Worm (Caenorhabditis elegans) whole organism, late embryonic: ENCODE results near the gene C34F11.1.

Source experiments
- C08G9.2 ChIP-seq: sonication (generic microtip); optimal IDR thresholded peaks from 2 replicates; lab custom pipeline; 2016; ENCODE audit warnings: mild to moderate bottlenecking, missing genetic modification characterization, moderate library complexity, missing compliant biosample characterization
- K02D7.2 ChIP-seq: sonication (generic microtip); optimal IDR thresholded peaks from 2 replicates; lab custom pipeline; 2017; ENCODE audit warnings: mild to moderate bottlenecking, missing genetic modification characterization, missing compliant biosample characterization
- K09A11.1 ChIP-seq: sonication (generic microtip); optimal IDR thresholded peaks from 2 replicates; lab custom pipeline; 2017; ENCODE audit warnings: antibody characterized with exemption, mild to moderate bottlenecking, missing genetic modification characterization, missing compliant biosample characterization; ENCODE audit not compliant: insufficient read depth
- Y22D7AL.16 ChIP-seq: sonication (generic microtip); optimal IDR thresholded peaks from 2 replicates; lab custom pipeline; 2016; ENCODE audit warnings: missing genetic modification characterization, missing compliant biosample characterization
- ama-1 ChIP-seq: fragments of 150-350 bp; optimal IDR thresholded peaks from 2 replicates; lab custom pipeline; 2014
- ceh-18 ChIP-seq: sonication (generic microtip); optimal IDR thresholded peaks from 2 replicates; lab custom pipeline; 2016; ENCODE audit warnings: missing genetic modification characterization, missing compliant biosample characterization
- ceh-19 ChIP-seq: fragments of 200-800 bp; sonication (Bioruptor generic); optimal IDR thresholded peaks from 2 replicates; lab custom pipeline; 2018; ENCODE audit warnings: mild to moderate bottlenecking, missing genetic modification characterization, missing compliant biosample characterization
- ceh-2 ChIP-seq: sonication (generic microtip); optimal IDR thresholded peaks from 2 replicates; lab custom pipeline; 2016; ENCODE audit warnings: missing genotype, missing genetic modification characterization, missing compliant biosample characterization
- ceh-22 ChIP-seq: sonication (generic microtip); optimal IDR thresholded peaks from 2 replicates; lab custom pipeline; 2017; ENCODE audit warnings: missing biosample characterization, missing genetic modification characterization
- ceh-45 ChIP-seq: fragments of 200-800 bp; sonication (Bioruptor generic); IDR thresholded peaks from 2 replicates; pipeline ENCODE4 v1.3.6; 2022; ENCODE audit warnings: missing genetic modification reagents, missing genetic modification characterization, missing compliant biosample characterization
- ceh-6 ChIP-seq: fragments of 200-800 bp; sonication (Bioruptor generic); optimal IDR thresholded peaks from 2 replicates; lab custom pipeline; 2018; ENCODE audit warnings: mild to moderate bottlenecking, missing genetic modification characterization, missing compliant biosample characterization
- che-1 ChIP-seq: sonication (generic microtip); optimal IDR thresholded peaks from 2 replicates; lab custom pipeline; 2016; ENCODE audit warnings: mild to moderate bottlenecking, missing genetic modification characterization, missing compliant biosample characterization
- dmd-4 ChIP-seq: sonication (generic microtip); optimal IDR thresholded peaks from 2 replicates; lab custom pipeline; 2016; ENCODE audit warnings: borderline replicate concordance, missing genetic modification characterization, missing compliant biosample characterization
- dve-1 ChIP-seq: sonication (generic microtip); optimal IDR thresholded peaks from 2 replicates; lab custom pipeline; 2017; ENCODE audit warnings: antibody characterized with exemption, mild to moderate bottlenecking, missing genetic modification characterization, missing compliant biosample characterization
- elt-2 ChIP-seq: sonication (generic microtip); optimal IDR thresholded peaks from 2 replicates; lab custom pipeline; 2016; ENCODE audit warnings: missing genetic modification reagents, missing genetic modification characterization, missing compliant biosample characterization
- fkh-10 ChIP-seq: fragments of 150-350 bp; optimal IDR thresholded peaks from 2 replicates; lab custom pipeline; 2014; ENCODE audit warnings: missing biosample characterization, missing genetic modification reagents, missing genetic modification characterization
- hlh-15 ChIP-seq: sonication (generic microtip); optimal IDR thresholded peaks from 2 replicates; lab custom pipeline; 2016; ENCODE audit warnings: missing genetic modification characterization, missing compliant biosample characterization
- hlh-30 ChIP-seq: sonication (generic microtip); optimal IDR thresholded peaks from 2 replicates; lab custom pipeline; 2017; ENCODE audit warnings: antibody characterized with exemption, missing genetic modification characterization, missing compliant biosample characterization; ENCODE audit not compliant: insufficient read depth
- hlh-8 ChIP-seq: sonication (generic microtip); optimal IDR thresholded peaks from 2 replicates; lab custom pipeline; 2016; ENCODE audit warnings: missing genotype, missing genetic modification characterization, missing compliant biosample characterization
- lim-6 ChIP-seq: sonication (generic microtip); optimal IDR thresholded peaks from 2 replicates; lab custom pipeline; 2016; ENCODE audit warnings: missing genetic modification characterization, missing compliant biosample characterization
- lin-11 ChIP-seq: fragments of 200-800 bp; sonication (Bioruptor generic); optimal IDR thresholded peaks from 2 replicates; lab custom pipeline; 2018; ENCODE audit warnings: mild to moderate bottlenecking, missing genetic modification characterization, missing compliant biosample characterization
- nfya-1 ChIP-seq: sonication (generic microtip); optimal IDR thresholded peaks from 2 replicates; lab custom pipeline; 2017; ENCODE audit warnings: missing genetic modification characterization, mild to moderate bottlenecking, missing compliant biosample characterization, antibody characterized with exemption, moderate library complexity
- nhr-11 ChIP-seq: fragments of 150-350 bp; optimal IDR thresholded peaks from 2 replicates; lab custom pipeline; 2014; ENCODE audit warnings: missing biosample characterization, missing genetic modification characterization
- nhr-232 ChIP-seq: sonication (generic microtip); optimal IDR thresholded peaks from 2 replicates; lab custom pipeline; 2016; ENCODE audit warnings: missing genetic modification characterization, missing compliant biosample characterization
- pax-1 ChIP-seq: fragments of 150-350 bp; optimal IDR thresholded peaks from 2 replicates; lab custom pipeline; 2014; ENCODE audit warnings: missing biosample characterization, missing genetic modification characterization
- pha-2 ChIP-seq: sonication (generic microtip); optimal IDR thresholded peaks from 2 replicates; lab custom pipeline; 2017; ENCODE audit warnings: mild to moderate bottlenecking, missing genetic modification characterization, missing compliant biosample characterization
- pros-1 ChIP-seq: fragments of 150-350 bp; optimal IDR thresholded peaks from 2 replicates; lab custom pipeline; 2014; ENCODE audit warnings: missing biosample characterization, missing genetic modification reagents, missing genetic modification characterization
- rnt-1 ChIP-seq: sonication (generic microtip); optimal IDR thresholded peaks from 2 replicates; lab custom pipeline; 2016; ENCODE audit warnings: missing genetic modification characterization, missing compliant biosample characterization
- sox-2 ChIP-seq: fragments of 200-800 bp; sonication (Bioruptor generic); IDR thresholded peaks from 2 replicates; pipeline ENCODE4 v1.3.6; 2022; ENCODE audit warnings: missing genetic modification reagents, missing genetic modification characterization, missing compliant biosample characterization
- sox-4 ChIP-seq: sonication (generic microtip); optimal IDR thresholded peaks from 2 replicates; lab custom pipeline; 2017; ENCODE audit warnings: mild to moderate bottlenecking, missing genetic modification characterization, inconsistent platforms, missing compliant biosample characterization
- tbx-2 ChIP-seq: sonication (generic microtip); optimal IDR thresholded peaks from 2 replicates; lab custom pipeline; 2016; ENCODE audit warnings: missing genetic modification characterization, missing compliant biosample characterization
- tbx-7 ChIP-seq: sonication (generic microtip); optimal IDR thresholded peaks from 2 replicates; lab custom pipeline; 2016; ENCODE audit warnings: missing genotype, missing genetic modification characterization, missing compliant biosample characterization
- ttx-3 ChIP-seq: sonication (generic microtip); optimal IDR thresholded peaks from 2 replicates; lab custom pipeline; 2016; ENCODE audit warnings: missing genetic modification reagents, missing genetic modification characterization, missing compliant biosample characterization
- unc-3 ChIP-seq, 2 experiments: fragments of 200-800 bp in 1 of 2; sonication (Bioruptor generic) in 1 of 2; sonication (generic microtip) in 1 of 2; conservative IDR thresholded peaks in 1 of 2; optimal IDR thresholded peaks in 1 of 2; 2 replicates each; pipeline versions ENCODE4 v1.3.6 to Lab custom; 2016 to 2022; ENCODE audit warnings: missing compliant biosample characterization in 2 of 2, missing genetic modification characterization in 2 of 2, missing genetic modification reagents in 1 of 2
- unc-55 ChIP-seq: sonication (generic microtip); optimal IDR thresholded peaks from 2 replicates; lab custom pipeline; 2017; ENCODE audit warnings: missing biosample characterization, missing genetic modification reagents, missing genetic modification characterization
- unc-86 ChIP-seq: sonication (generic microtip); optimal IDR thresholded peaks from 2 replicates; lab custom pipeline; 2016; ENCODE audit warnings: missing genetic modification characterization, missing compliant biosample characterization
- zip-5 ChIP-seq: sonication (generic microtip); optimal IDR thresholded peaks from 2 replicates; lab custom pipeline; 2016; ENCODE audit warnings: missing genetic modification characterization, missing compliant biosample characterization
- ztf-16 ChIP-seq: sonication (generic microtip); optimal IDR thresholded peaks from 2 replicates; lab custom pipeline; 2017; ENCODE audit warnings: missing genetic modification characterization, missing compliant biosample characterization

Gene C34F11.1

ce11 chrII:5181497-5181896, 31.3 kb upstream of the C34F11.1 start (continued):
- TF ChIP-seq hlh-30 (tag; lab: Kevin White, UChicago) (peak; percentile 90), unc-3 (GFP tag; conservative IDR thresholded peaks at IDR 0.05; lab: Robert Waterston, UW) (no peak), unc-3 (tag; optimal IDR thresholded peaks at IDR 0.05; lab: Kevin White, UChicago) (peak; percentile 30), K02D7.2 (tag; lab: Kevin White, UChicago) (no peak), pha-2 (tag; lab: Kevin White, UChicago) (no peak), pros-1 (peak; percentile 80), ceh-2 (peak; percentile 29), lim-6 (tag; lab: Kevin White, UChicago) (no peak), tbx-2 (tag; lab: Kevin White, UChicago) (peak; percentile 55), ceh-6 (GFP tag; lab: Kevin White, UChicago) (no peak), che-1 (tag; lab: Kevin White, UChicago) (no peak), nhr-11 (tag; lab: Kevin White, UChicago) (no peak), fkh-10 (no peak), hlh-15 (tag; lab: Kevin White, UChicago) (no peak), lin-11 (no peak), rnt-1 (tag; lab: Kevin White, UChicago) (peak; percentile 52), ceh-18 (tag; lab: Kevin White, UChicago) (peak; percentile 74), ceh-22 (tag; lab: Kevin White, UChicago) (no peak), dve-1 (no peak), ama-1 (no peak), ztf-16 (no peak), unc-86 (no peak), sox-2 (GFP tag; lab: Robert Waterston, UW) (no peak), pax-1 (tag; lab: Kevin White, UChicago) (no peak), tbx-7 (tag; lab: Kevin White, UChicago) (no peak), ceh-19 (GFP tag; lab: Kevin White, UChicago) (no peak)
- TF ChIP-seq, all 69 proteins: peak for 20

DNA sequence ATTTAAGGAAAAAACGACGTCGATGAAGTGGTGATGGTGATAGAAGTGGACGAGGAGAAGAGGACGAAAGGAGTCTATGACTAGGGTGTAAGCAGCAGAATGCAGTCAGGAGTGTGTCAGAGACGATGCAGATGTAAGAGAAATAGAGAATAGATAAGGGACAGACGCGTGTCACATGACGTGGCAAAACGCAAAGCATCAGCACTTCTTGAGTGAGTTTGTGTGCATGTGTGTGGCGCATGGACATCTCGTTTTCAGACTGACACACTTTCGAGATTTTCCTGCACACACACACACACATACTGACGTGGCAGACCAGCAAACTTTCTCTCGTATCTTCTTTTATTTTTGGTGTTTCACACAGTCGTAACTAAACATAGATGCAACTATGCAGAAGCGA, 30.3 kb upstream of the C34F11.1 start:
- TF ChIP-seq ceh-45 (GFP tag; lab: Robert Waterston, UW): 0 out of 2 replicates have a peak, but pooled peaks have one; percentile 31
- peak; percentile 89 for TF ChIP-seq hlh-30 (tag; lab: Kevin White, UChicago)
- peak; percentile 14 for TF ChIP-seq nfya-1
- TF ChIP-seq unc-55 (GFP tag; lab: Kevin White, UChicago): peak; percentile 43
- TF ChIP-seq elt-2 (tag; lab: Kevin White, UChicago): peak; percentile 89
- TF ChIP-seq pax-1 (tag; lab: Kevin White, UChicago): no peak
- TF ChIP-seq, all 69 proteins: peak for 5

ce11 chrII:5183207-5183606, 29.6 kb upstream of the C34F11.1 start:
- no peak for TF ChIP-seq C08G9.2 (tag; lab: Kevin White, UChicago)
- TF ChIP-seq Y22D7AL.16: no peak
- no peak for TF ChIP-seq sox-4 (tag; lab: Kevin White, UChicago)
- TF ChIP-seq ttx-3: no peak
- no peak for TF ChIP-seq nhr-232 (tag; lab: Kevin White, UChicago)
- no peak for TF ChIP-seq nfya-1
- no peak for TF ChIP-seq dve-1
- TF ChIP-seq hlh-30 (tag; lab: Kevin White, UChicago): no peak
- no peak for TF ChIP-seq ceh-2
- no peak for TF ChIP-seq unc-86
- TF ChIP-seq K09A11.1 (tag; lab: Kevin White, UChicago): no peak
- no peak for TF ChIP-seq K02D7.2 (tag; lab: Kevin White, UChicago)
- no peak for TF ChIP-seq hlh-8
- TF ChIP-seq dmd-4 (tag; lab: Kevin White, UChicago): no peak
- no peak for TF ChIP-seq pros-1
- TF ChIP-seq ztf-16: no peak
- TF ChIP-seq zip-5 (tag; lab: Kevin White, UChicago): no peak
